Worm (Caenorhabditis elegans): ENCODE measurements around the gene nhr-110.

nhr-110 gene

ce11 chrV:1621494-1621893, 2.7 kb downstream of the nhr-110 start, which contains the start of gene nhr-117:
nhr-117 (minus strand) TSS chrV:1621520.
- TF ChIP-seq lin-32 (GFP tag; optimal IDR thresholded peaks at IDR 0.05) (no peak), drap-1 (GFP tag; optimal IDR thresholded peaks at IDR 0.05) (no peak), ceh-83 (GFP tag; optimal IDR thresholded peaks at IDR 0.05) (no peak), cnd-1 (tag; optimal IDR thresholded peaks at IDR 0.05) (no peak), ces-1 (GFP tag; optimal IDR thresholded peaks at IDR 0.05) (no peak), ztf-11 (tag; optimal IDR thresholded peaks at IDR 0.05) (no peak), mls-2 (tag; optimal IDR thresholded peaks at IDR 0.05) (no peak), blmp-1 (tag; optimal IDR thresholded peaks at IDR 0.05) (no peak)

- no peak for TF ChIP-seq unc-62 (GFP tag; optimal IDR thresholded peaks at IDR 0.05)
- no peak for TF ChIP-seq drap-1 (GFP tag; optimal IDR thresholded peaks at IDR 0.05)
- TF ChIP-seq M03D4.4 (tag; optimal IDR thresholded peaks at IDR 0.05): no peak
- TF ChIP-seq nhr-76 (tag; optimal IDR thresholded peaks at IDR 0.05): no peak
- TF ChIP-seq mep-1 (tag; optimal IDR thresholded peaks at IDR 0.05): no peak
- no peak for TF ChIP-seq ces-1 (GFP tag; optimal IDR thresholded peaks at IDR 0.05)
- no peak for TF ChIP-seq cnd-1 (tag; optimal IDR thresholded peaks at IDR 0.05)
- TF ChIP-seq flh-1 (GFP tag; optimal IDR thresholded peaks at IDR 0.05): no peak
- TF ChIP-seq pha-4 (tag; optimal IDR thresholded peaks at IDR 0.05): no peak
- TF ChIP-seq snpc-4 (tag; optimal IDR thresholded peaks at IDR 0.05): no peak
- no peak for TF ChIP-seq mls-2 (tag; optimal IDR thresholded peaks at IDR 0.05)
- no peak for TF ChIP-seq ztf-11 (tag; optimal IDR thresholded peaks at IDR 0.05)
- no peak for TF ChIP-seq elt-3 (tag; optimal IDR thresholded peaks at IDR 0.05)
- no peak for TF ChIP-seq mab-5 (tag; optimal IDR thresholded peaks at IDR 0.05)
- no peak for TF ChIP-seq lin-32 (GFP tag; optimal IDR thresholded peaks at IDR 0.05)
- no peak for TF ChIP-seq unc-39 (tag; optimal IDR thresholded peaks at IDR 0.05)
- TF ChIP-seq blmp-1 (tag; optimal IDR thresholded peaks at IDR 0.05): no peak
- no peak for TF ChIP-seq nhr-237 (tag; optimal IDR thresholded peaks at IDR 0.05)
- TF ChIP-seq hlh-1 (tag; optimal IDR thresholded peaks at IDR 0.05): no peak
- TF ChIP-seq ham-2 (GFP tag; optimal IDR thresholded peaks at IDR 0.05): no peak
Observed at ce11 chrV:1620537-1620936, 3.7 kb downstream of the nhr-110 start.

- no peak for TF ChIP-seq snpc-4 (tag; optimal IDR thresholded peaks at IDR 0.05)
- TF ChIP-seq cnd-1 (tag; optimal IDR thresholded peaks at IDR 0.05): no peak
- TF ChIP-seq nhr-2 (tag; optimal IDR thresholded peaks at IDR 0.05): no peak
- TF ChIP-seq nhr-12 (tag; optimal IDR thresholded peaks at IDR 0.05): no peak
- no peak for TF ChIP-seq mep-1 (tag; optimal IDR thresholded peaks at IDR 0.05)
- no peak for TF ChIP-seq ham-2 (GFP tag; optimal IDR thresholded peaks at IDR 0.05)
- no peak for TF ChIP-seq ztf-11 (tag; optimal IDR thresholded peaks at IDR 0.05)
- no peak for TF ChIP-seq ceh-83 (GFP tag; optimal IDR thresholded peaks at IDR 0.05)
- TF ChIP-seq nhr-237 (tag; optimal IDR thresholded peaks at IDR 0.05): no peak
- TF ChIP-seq nhr-28 (tag; optimal IDR thresholded peaks at IDR 0.05): no peak
- TF ChIP-seq elt-3 (tag; optimal IDR thresholded peaks at IDR 0.05): no peak
- no peak for TF ChIP-seq sem-2 (GFP tag; optimal IDR thresholded peaks at IDR 0.05)
- no peak for TF ChIP-seq M03D4.4 (tag; optimal IDR thresholded peaks at IDR 0.05)
- no peak for TF ChIP-seq lin-13 (tag; optimal IDR thresholded peaks at IDR 0.05)
- no peak for TF ChIP-seq elt-1 (tag; optimal IDR thresholded peaks at IDR 0.05; ENCODE audit: borderline replicate concordance, insufficient read depth)
- no peak for TF ChIP-seq drap-1 (GFP tag; optimal IDR thresholded peaks at IDR 0.05)
- no peak for TF ChIP-seq bed-3 (GFP tag; optimal IDR thresholded peaks at IDR 0.05)
Observed at ce11 chrV:1618760-1619159, 5.5 kb downstream of the nhr-110 start, which contains the start of gene nhr-179. nhr-179 (minus strand) TSS chrV:1618860.

- TF ChIP-seq mab-5 (tag; optimal IDR thresholded peaks at IDR 0.05) (no peak), unc-62 (GFP tag; optimal IDR thresholded peaks at IDR 0.05) (no peak), lin-13 (tag; optimal IDR thresholded peaks at IDR 0.05) (no peak), zip-8 (tag; optimal IDR thresholded peaks at IDR 0.05) (no peak), M03D4.4 (tag; optimal IDR thresholded peaks at IDR 0.05) (no peak), flh-1 (GFP tag; optimal IDR thresholded peaks at IDR 0.05) (no peak), pha-4 (tag; optimal IDR thresholded peaks at IDR 0.05) (no peak), bed-3 (GFP tag; optimal IDR thresholded peaks at IDR 0.05) (no peak), mls-2 (tag; optimal IDR thresholded peaks at IDR 0.05) (no peak), elt-3 (tag; optimal IDR thresholded peaks at IDR 0.05) (no peak)
Observed at ce11 chrV:1614726-1615125, 9.5 kb downstream of the nhr-110 start, which contains the start of gene srbc-41. srbc-41 (minus strand) TSS chrV:1614826.

ce11 chrV:1611570-1611969, 12.7 kb downstream of the nhr-110 start:
- TF ChIP-seq lin-32 (GFP tag; optimal IDR thresholded peaks at IDR 0.05) (no peak), ztf-11 (tag; optimal IDR thresholded peaks at IDR 0.05) (no peak), unc-39 (tag; optimal IDR thresholded peaks at IDR 0.05) (no peak), lsy-2 (tag; optimal IDR thresholded peaks at IDR 0.05) (no peak), ham-2 (GFP tag; optimal IDR thresholded peaks at IDR 0.05) (no peak), nhr-12 (tag; optimal IDR thresholded peaks at IDR 0.05) (no peak)

Data from whole organism, mixed stage, embryonic.